Fruit fly (Drosophila melanogaster): ENCODE results near the gene eya.

eya gene

DNA sequence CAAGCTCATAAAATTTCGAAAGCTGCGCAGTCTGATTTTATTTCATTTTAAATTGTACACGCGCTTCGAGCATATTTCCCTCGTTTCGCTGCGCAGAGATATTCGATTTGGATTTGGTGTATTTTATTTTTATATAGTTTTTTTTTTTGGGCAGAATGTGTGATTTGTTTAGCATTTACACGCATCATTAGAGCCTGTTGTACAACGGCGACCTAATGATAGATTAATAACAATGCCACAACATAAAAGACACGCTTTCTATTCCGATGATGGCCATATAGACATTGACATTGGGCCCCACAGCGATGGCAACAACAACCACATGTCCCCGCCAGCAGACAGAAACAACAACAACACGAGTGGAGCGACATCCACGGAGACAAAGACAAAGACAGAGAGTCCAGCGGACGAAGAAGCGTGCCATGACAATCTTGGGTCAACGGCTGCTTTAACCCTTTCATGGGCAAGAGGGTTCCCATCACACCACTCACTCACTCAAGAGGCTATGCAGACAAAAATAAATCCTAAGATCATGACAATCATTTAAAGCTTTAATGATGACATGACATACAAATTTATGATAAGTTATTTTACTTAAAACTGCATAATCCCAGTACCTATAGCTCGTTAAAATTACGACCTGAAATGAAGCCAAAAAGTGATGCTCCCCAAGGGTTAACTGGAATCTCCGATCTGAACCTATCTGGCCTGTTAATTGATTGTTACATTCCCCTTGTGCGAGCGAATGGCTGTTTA lies 6.4 kb upstream of the eya start:
- no peak for TF ChIP-seq CG33017 (tag; optimal IDR thresholded peaks at IDR 0.05)
- no peak for TF ChIP-seq Clk (GFP tag; optimal IDR thresholded peaks at IDR 0.05)
- no peak for TF ChIP-seq CG7045 (GFP tag; optimal IDR thresholded peaks at IDR 0.05)
- TF ChIP-seq CG14711 (tag; optimal IDR thresholded peaks at IDR 0.05) = no peak
- TF ChIP-seq CG1620 (GFP tag; optimal IDR thresholded peaks at IDR 0.05) = no peak
- TF ChIP-seq CG7101 (tag; optimal IDR thresholded peaks at IDR 0.05) = no peak
- no peak for TF ChIP-seq CG11617 (GFP tag; optimal IDR thresholded peaks at IDR 0.05)
- TF ChIP-seq toe (GFP tag; optimal IDR thresholded peaks at IDR 0.05) = no peak
- TF ChIP-seq kay (GFP tag; ENCODE audit: borderline replicate concordance) = no peak
- TF ChIP-seq bab1 (GFP tag; optimal IDR thresholded peaks at IDR 0.05) = no peak
- no peak for TF ChIP-seq cic (GFP tag; optimal IDR thresholded peaks at IDR 0.05)
- no peak for TF ChIP-seq tj (GFP tag; optimal IDR thresholded peaks at IDR 0.05)
- no peak for TF ChIP-seq pad (GFP tag; optimal IDR thresholded peaks at IDR 0.05)
- no peak for TF ChIP-seq cnc (optimal IDR thresholded peaks at IDR 0.05)
- no peak for TF ChIP-seq ovo (GFP tag; optimal IDR thresholded peaks at IDR 0.05)
- TF ChIP-seq Hr96 (GFP tag; optimal IDR thresholded peaks at IDR 0.05) = no peak
- TF ChIP-seq CG5204 (GFP tag; optimal IDR thresholded peaks at IDR 0.05) = no peak
- TF ChIP-seq Crg-1 (GFP tag; optimal IDR thresholded peaks at IDR 0.05) = no peak
- no peak for TF ChIP-seq CG12768 (GFP tag; optimal IDR thresholded peaks at IDR 0.05)
- TF ChIP-seq Mnt (GFP tag; optimal IDR thresholded peaks at IDR 0.05) = no peak

DNA sequence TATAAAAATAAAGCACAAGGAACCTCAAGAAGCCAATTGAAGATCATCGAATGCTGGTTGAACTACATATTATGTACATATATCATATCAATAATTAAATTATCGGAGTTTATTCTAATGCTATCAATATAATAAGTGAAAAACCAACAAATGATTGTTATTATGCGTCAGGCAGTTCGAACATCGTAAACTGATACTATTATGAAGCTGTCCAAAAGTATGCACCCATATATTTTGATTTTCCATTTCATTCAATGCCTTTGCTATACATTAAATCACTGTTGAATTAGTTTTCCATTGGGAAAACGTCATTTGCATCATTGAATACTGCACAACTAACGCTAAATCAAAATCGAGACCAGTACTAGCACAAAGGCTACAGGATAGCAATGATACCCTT lies 5.6 kb upstream of the eya start:
- TF ChIP-seq CG12768 (GFP tag; optimal IDR thresholded peaks at IDR 0.05) (no peak), CG7101 (tag; optimal IDR thresholded peaks at IDR 0.05) (no peak), CG11617 (GFP tag; optimal IDR thresholded peaks at IDR 0.05) (no peak), toe (GFP tag; optimal IDR thresholded peaks at IDR 0.05) (no peak), tj (GFP tag; optimal IDR thresholded peaks at IDR 0.05) (no peak), CG1620 (GFP tag; optimal IDR thresholded peaks at IDR 0.05) (no peak), CG7045 (GFP tag; optimal IDR thresholded peaks at IDR 0.05) (no peak), bab1 (GFP tag; optimal IDR thresholded peaks at IDR 0.05) (no peak), Crg-1 (GFP tag; optimal IDR thresholded peaks at IDR 0.05) (no peak), CG5204 (GFP tag; optimal IDR thresholded peaks at IDR 0.05) (no peak), CG33017 (tag; optimal IDR thresholded peaks at IDR 0.05) (no peak), Hr96 (GFP tag; optimal IDR thresholded peaks at IDR 0.05) (no peak), CG14711 (tag; optimal IDR thresholded peaks at IDR 0.05) (no peak), cic (GFP tag; optimal IDR thresholded peaks at IDR 0.05) (no peak), Mnt (GFP tag; optimal IDR thresholded peaks at IDR 0.05) (no peak), Clk (GFP tag; optimal IDR thresholded peaks at IDR 0.05) (no peak)

DNA sequence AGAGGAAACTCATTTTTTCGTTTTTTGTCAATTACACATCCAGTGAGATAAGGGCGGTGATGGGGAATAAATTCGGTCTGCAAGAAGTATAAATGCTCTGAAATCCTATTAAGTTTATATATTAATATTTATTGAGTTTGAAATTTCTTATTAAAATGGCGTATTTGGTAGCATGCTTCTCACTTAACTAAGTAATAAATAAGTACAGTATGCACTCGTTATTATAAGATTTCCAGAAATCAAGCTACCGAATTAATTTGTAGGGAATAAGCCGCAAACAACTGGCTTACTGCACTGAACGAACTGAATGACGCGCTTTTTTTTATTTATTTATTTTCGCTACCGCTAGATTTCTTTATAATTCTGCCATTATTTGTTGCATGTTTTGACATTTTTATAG lies 4.7 kb upstream of the eya start:
- no peak for TF ChIP-seq CG7101 (tag; optimal IDR thresholded peaks at IDR 0.05)
- TF ChIP-seq CG33017 (tag; optimal IDR thresholded peaks at IDR 0.05) = no peak
- no peak for TF ChIP-seq Mnt (GFP tag; optimal IDR thresholded peaks at IDR 0.05)
- TF ChIP-seq ovo (GFP tag; optimal IDR thresholded peaks at IDR 0.05) = no peak
- TF ChIP-seq CG7045 (GFP tag; optimal IDR thresholded peaks at IDR 0.05) = no peak
- no peak for TF ChIP-seq CG5204 (GFP tag; optimal IDR thresholded peaks at IDR 0.05)
- TF ChIP-seq Crg-1 (GFP tag; optimal IDR thresholded peaks at IDR 0.05) = no peak
- TF ChIP-seq CG1620 (GFP tag; optimal IDR thresholded peaks at IDR 0.05) = no peak
- TF ChIP-seq Hr96 (GFP tag; optimal IDR thresholded peaks at IDR 0.05) = no peak
- TF ChIP-seq CG11617 (GFP tag; optimal IDR thresholded peaks at IDR 0.05) = no peak
- TF ChIP-seq cic (GFP tag; optimal IDR thresholded peaks at IDR 0.05) = no peak

DNA sequence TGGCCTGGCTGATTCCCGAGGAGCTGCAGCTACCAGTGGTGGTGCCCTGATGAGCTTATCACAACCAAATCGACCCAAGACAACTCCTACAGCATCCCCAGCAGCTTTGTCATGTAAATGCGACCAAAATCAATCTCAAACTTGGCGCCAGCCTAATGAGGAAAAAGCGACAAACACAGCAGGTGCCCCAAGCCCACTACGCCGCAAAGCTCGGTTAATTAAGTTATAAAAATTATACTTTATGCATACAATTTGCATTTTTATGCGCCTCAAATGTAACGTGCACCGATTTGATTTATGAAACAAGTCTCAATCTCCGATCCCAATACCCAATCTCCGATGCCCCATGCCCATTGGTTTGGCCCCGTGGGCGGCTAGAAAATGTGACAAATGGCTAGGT lies 4.0 kb upstream of the eya start:
- TF ChIP-seq tj (GFP tag; optimal IDR thresholded peaks at IDR 0.05) (no peak), pad (GFP tag; optimal IDR thresholded peaks at IDR 0.05) (no peak), CG12768 (GFP tag; optimal IDR thresholded peaks at IDR 0.05) (no peak), CG1620 (GFP tag; optimal IDR thresholded peaks at IDR 0.05) (no peak), Mnt (GFP tag; optimal IDR thresholded peaks at IDR 0.05) (no peak), CG7045 (GFP tag; optimal IDR thresholded peaks at IDR 0.05) (no peak), Clk (GFP tag; optimal IDR thresholded peaks at IDR 0.05) (no peak), Crg-1 (GFP tag; optimal IDR thresholded peaks at IDR 0.05) (no peak), toe (GFP tag; optimal IDR thresholded peaks at IDR 0.05) (no peak), CG5204 (GFP tag; optimal IDR thresholded peaks at IDR 0.05) (no peak), bab1 (GFP tag; optimal IDR thresholded peaks at IDR 0.05) (no peak), CG7101 (tag; optimal IDR thresholded peaks at IDR 0.05) (no peak), cic (GFP tag; optimal IDR thresholded peaks at IDR 0.05) (no peak)

DNA sequence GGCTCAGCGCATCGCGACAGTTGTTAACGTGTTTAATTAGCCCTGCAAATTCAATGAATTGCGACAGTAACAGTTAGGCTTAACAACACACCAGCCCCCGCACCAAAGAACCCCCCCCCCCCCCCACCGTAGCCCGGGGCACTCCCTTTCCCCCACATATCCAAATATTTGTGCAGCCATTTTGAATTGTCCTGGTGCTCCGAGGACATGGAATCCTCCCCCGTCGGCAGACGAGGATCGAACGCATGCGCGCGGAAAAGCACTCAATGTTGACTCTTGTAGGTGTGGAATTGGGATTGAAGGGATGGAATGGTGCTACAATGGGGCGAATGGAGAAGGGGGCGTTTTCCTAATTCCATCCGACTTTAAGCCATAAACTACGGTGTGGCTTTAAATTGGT lies 1.2 kb upstream of the eya start:
- TF ChIP-seq CG12768 (GFP tag; optimal IDR thresholded peaks at IDR 0.05) = no peak

DNA sequence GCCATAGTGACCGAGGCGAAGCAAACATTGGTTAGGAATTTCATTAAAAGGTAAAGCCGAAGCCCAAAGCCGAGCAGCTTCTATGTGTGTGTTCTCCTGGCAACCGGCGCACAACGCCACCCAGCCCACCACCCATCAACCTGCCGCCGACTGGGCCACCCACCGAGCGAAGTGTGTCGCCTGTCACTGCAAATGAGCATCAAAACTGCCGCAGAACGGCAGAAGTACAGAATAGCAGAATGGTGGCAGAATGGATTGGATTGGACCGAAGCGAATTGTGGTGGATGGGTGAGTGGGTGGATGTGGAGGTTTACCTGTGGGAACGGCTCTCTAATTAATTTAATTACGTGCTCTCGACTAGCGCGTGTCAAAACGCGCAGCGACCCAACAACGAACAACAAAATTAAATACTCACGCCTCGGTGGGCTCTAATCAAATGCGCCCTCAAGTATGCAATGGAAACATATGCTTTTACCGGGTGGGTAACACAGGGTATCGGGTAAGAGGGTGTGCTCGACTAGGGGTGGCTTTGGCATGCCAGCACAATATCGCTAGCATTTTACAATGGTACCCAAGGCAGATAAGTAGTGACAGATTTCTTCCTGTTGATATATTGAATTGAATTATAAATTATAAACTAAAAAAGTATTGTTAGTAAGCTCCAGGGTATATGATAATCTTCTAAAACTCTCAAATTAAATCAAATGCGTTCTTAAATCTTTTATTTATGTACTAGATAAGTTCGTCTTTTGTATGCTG lies 7.0 kb downstream of the eya start:
- TF ChIP-seq CG11617 (GFP tag; optimal IDR thresholded peaks at IDR 0.05) (no peak), CG1620 (GFP tag; optimal IDR thresholded peaks at IDR 0.05) (no peak), CG33017 (tag; optimal IDR thresholded peaks at IDR 0.05) (no peak), CG12768 (GFP tag; optimal IDR thresholded peaks at IDR 0.05) (no peak), Clk (GFP tag; optimal IDR thresholded peaks at IDR 0.05) (no peak), ovo (GFP tag; optimal IDR thresholded peaks at IDR 0.05) (no peak), CG5204 (GFP tag; optimal IDR thresholded peaks at IDR 0.05) (no peak), CG14711 (tag; optimal IDR thresholded peaks at IDR 0.05) (no peak), cnc (optimal IDR thresholded peaks at IDR 0.05) (no peak), CG7101 (tag; optimal IDR thresholded peaks at IDR 0.05) (no peak)
